Worm (Caenorhabditis elegans): ENCODE data around the gene drp-1.

DNA sequence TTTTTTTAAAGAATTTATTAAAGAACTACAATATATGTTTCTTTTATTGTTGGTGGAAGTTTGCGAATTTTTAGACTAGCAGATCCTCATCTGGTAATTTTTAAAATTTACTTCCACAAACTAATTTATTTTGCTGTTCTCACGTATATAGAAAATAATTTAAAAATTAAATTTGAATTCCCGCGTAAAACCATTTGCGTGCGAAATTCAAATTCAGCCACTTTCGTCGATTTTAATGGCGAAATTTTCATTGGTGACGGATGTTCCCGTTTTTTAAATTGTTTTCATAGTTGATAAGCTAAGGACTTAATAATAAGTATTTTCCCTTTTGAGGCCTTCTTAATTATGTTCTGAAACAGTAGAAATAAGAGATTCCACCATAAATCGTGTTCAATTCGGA lies 22.8 kb downstream of the drp-1 start:
- TF ChIP-seq dao-5 (tag; optimal IDR thresholded peaks at IDR 0.05) (no peak), him-1 (tag; optimal IDR thresholded peaks at IDR 0.05) (no peak)
